Worm (Caenorhabditis elegans): ENCODE results near the gene sptl-2.

DNA sequence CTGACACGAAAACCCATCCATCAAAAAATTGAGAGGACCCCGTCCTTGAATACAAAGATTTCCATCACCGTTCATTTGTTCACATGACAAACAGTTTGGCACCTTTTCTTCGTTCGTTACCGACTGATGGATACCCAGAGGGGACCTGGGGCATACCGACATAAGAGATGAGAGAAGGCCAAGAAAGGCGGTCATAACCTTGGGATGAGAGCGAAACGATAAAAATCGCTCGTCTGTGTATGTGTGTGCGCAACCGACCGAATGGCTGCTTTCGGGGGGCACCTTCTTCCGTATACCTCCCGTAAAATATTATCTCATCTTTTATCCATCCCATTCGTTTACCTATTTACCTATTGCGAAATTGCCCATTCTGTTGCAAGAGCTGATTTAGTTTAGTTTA lies 27.9 kb downstream of the sptl-2 start:
- no peak for TF ChIP-seq dao-5 (tag; optimal IDR thresholded peaks at IDR 0.05)
- no peak for TF ChIP-seq him-1 (tag; optimal IDR thresholded peaks at IDR 0.05)

All from whole organism, L4/young adult.